Fruit fly (Drosophila melanogaster) whole organism, adult: ENCODE data around the gene Rpn12.

Experiments
- CG5204 ChIP-seq: fragments of 200-800 bp; sonication (Bioruptor generic); optimal IDR thresholded peaks from 2 replicates; lab custom pipeline; 2016; ENCODE audit warnings: missing biosample characterization, missing genetic modification characterization
- Clk ChIP-seq: fragments of 200-800 bp; sonication (Bioruptor generic); optimal IDR thresholded peaks from 2 replicates; lab custom pipeline; 2017; ENCODE audit warnings: missing biosample characterization, missing genetic modification characterization
- Hr96 ChIP-seq: fragments of 200-800 bp; sonication (Bioruptor generic); optimal IDR thresholded peaks from 2 replicates; lab custom pipeline; 2016; ENCODE audit warnings: missing biosample characterization, missing genetic modification characterization
- bab1 ChIP-seq: fragments of 200-800 bp; sonication (Bioruptor generic); optimal IDR thresholded peaks from 3 replicates; lab custom pipeline; 2019; ENCODE audit warnings: missing biosample characterization, mild to moderate bottlenecking, missing genetic modification characterization, moderate library complexity
- cnc ChIP-seq, 2 experiments: fragments of >200 bp; optimal IDR thresholded peaks; 2 replicates each; lab custom pipeline; 2017
- kay ChIP-seq: fragments of 200-800 bp; sonication (Bioruptor generic); peaks from one replicate; lab custom pipeline; 2016; ENCODE audit warnings: missing biosample characterization, missing genetic modification characterization, borderline replicate concordance

DNA sequence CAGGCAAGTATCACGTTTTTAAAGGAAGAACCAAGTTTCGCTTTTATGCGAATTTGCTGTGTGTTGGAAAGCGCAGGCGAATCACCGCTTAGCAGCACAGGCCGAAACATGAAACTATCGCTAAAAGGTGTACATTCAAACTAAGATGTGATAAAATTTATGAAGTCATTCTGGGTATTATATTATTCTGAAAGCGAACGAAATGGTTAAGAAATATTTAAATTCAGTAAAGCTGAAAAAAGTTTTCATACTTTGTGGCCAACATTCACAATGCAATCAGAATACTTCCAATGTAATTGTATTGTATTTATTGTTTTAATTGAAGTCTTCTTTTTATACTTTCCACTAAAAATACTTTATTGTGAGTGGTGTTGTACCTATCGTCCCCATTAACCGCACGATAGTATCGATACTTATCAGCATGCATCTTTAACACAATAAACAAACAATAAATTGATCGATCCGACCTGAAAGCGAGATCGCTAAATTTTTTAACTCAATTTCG, 1.6 kb upstream of the Rpn12 start, which contains the start of gene Smn:
- TF ChIP-seq kay (GFP tag; lab: Kevin White, UChicago) = no peak
- peak; percentile 4 for TF ChIP-seq Clk
- no peak for TF ChIP-seq cnc (optimal IDR thresholded peaks at IDR 0.05; lab: Kevin White, UChicago)
- no peak for TF ChIP-seq Hr96 (GFP tag; lab: Kevin White, UChicago)
- no peak for TF ChIP-seq CG5204 (GFP tag; lab: Kevin White, UChicago)
- TF ChIP-seq bab1 (GFP tag; lab: Kevin White, UChicago) = peak; percentile 68
